Worm (Caenorhabditis elegans): ENCODE results near the gene F14F8.8.
"Not testable (repeated sequence)": the region's sequence is repeated elsewhere in the genome, so short reads cannot be mapped to it uniquely, and the experiment has no call there.

ce11 chrV:16649200-16649599 is 22.9 kb downstream of the F14F8.8 start, which contains the start of gene W06G6.11:
- not testable (repeated sequence) for TF ChIP-seq ama-1 (optimal IDR thresholded peaks at IDR 0.05); lin-15B (tag; optimal IDR thresholded peaks at IDR 0.05); lir-3 (tag; optimal IDR thresholded peaks at IDR 0.05; ENCODE audit: poor library complexity); snpc-4 (tag; optimal IDR thresholded peaks at IDR 0.05); elt-2 (tag; optimal IDR thresholded peaks at IDR 0.05); elt-3 (tag; optimal IDR thresholded peaks at IDR 0.05); ceh-90 (tag; optimal IDR thresholded peaks at IDR 0.05); lin-13 (GFP tag; optimal IDR thresholded peaks at IDR 0.05); nhr-90 (tag; optimal IDR thresholded peaks at IDR 0.05; ENCODE audit: poor library complexity); tbx-2 (tag; optimal IDR thresholded peaks at IDR 0.05); lsy-2 (tag; optimal IDR thresholded peaks at IDR 0.05)

Measured in whole organism, L1 larva.